Fruit fly (Drosophila melanogaster): Measurements from ENCODE around the gene SdicB.

SdicB gene

dm6 chrX:20158943-20159385 lies 50.4 kb downstream of the SdicB start:
- TF ChIP-seq CTCF (optimal IDR thresholded peaks at IDR 0.05) = no peak

dm6 chrX:20158491-20158890 lies 50.9 kb downstream of the SdicB start:
- TF ChIP-seq CG8478 (optimal IDR thresholded peaks at IDR 0.05) = no peak
- no peak for TF ChIP-seq CTCF (optimal IDR thresholded peaks at IDR 0.05)

- TF ChIP-seq CTCF (optimal IDR thresholded peaks at IDR 0.05) (no peak), CG8478 (optimal IDR thresholded peaks at IDR 0.05) (no peak)
Measured at dm6 chrX:20155947-20156346, 53.5 kb downstream of the SdicB start.

Measured in S2 (cell line).